Fruit fly (Drosophila melanogaster) whole organism, embryonic: ENCODE data around the gene scaf6.

Experiments
- Adf1 ChIP-seq: fragments of 200-800 bp; sonication (Bioruptor generic); IDR thresholded peaks from 2 replicates; pipeline ENCODE4 v1.3.6; 2022; ENCODE audit warnings: missing biosample characterization, missing genetic modification characterization
- Atf-2 ChIP-seq: fragments of 200-800 bp; sonication (Bioruptor generic); optimal IDR thresholded peaks from 2 replicates; lab custom pipeline; 2016; ENCODE audit warnings: missing biosample characterization, missing genetic modification characterization
- CG12391 ChIP-seq: fragments of 200-800 bp; sonication (Bioruptor generic); optimal IDR thresholded peaks from 3 replicates; lab custom pipeline; 2018; ENCODE audit warnings: missing biosample characterization, mild to moderate bottlenecking, missing genetic modification characterization, moderate library complexity
- CG12659 ChIP-seq: fragments of 200-800 bp; sonication (Bioruptor generic); optimal IDR thresholded peaks from 3 replicates; lab custom pipeline; 2017; ENCODE audit warnings: mild to moderate bottlenecking, missing biosample characterization, missing genetic modification reagents, missing genetic modification characterization
- CG13287 ChIP-seq: fragments of 200-800 bp; sonication (Bioruptor generic); IDR thresholded peaks from 2 replicates; pipeline ENCODE4 v1.3.6; 2022; ENCODE audit warnings: missing biosample characterization, missing genetic modification characterization; ENCODE audit not compliant: partially characterized antibody
- CG14050 ChIP-seq: fragments of 200-800 bp; sonication (Bioruptor generic); IDR thresholded peaks from 3 replicates; pipeline ENCODE4 v1.3.6; 2022; ENCODE audit warnings: missing biosample characterization, missing genetic modification characterization
- CG15073 ChIP-seq: fragments of 200-800 bp; sonication (Bioruptor generic); optimal IDR thresholded peaks from 2 replicates; lab custom pipeline; 2016; ENCODE audit warnings: missing biosample characterization, missing genetic modification characterization
- CG1647 ChIP-seq: fragments of 200-800 bp; sonication (Bioruptor generic); optimal IDR thresholded peaks from 3 replicates; lab custom pipeline; 2016; ENCODE audit warnings: missing biosample characterization, missing genetic modification characterization
- CG1792 ChIP-seq: fragments of 200-800 bp; sonication (Bioruptor generic); optimal IDR thresholded peaks from 2 replicates; lab custom pipeline; 2016; ENCODE audit warnings: missing biosample characterization, missing genetic modification characterization
- CG1832 ChIP-seq: fragments of 200-800 bp; sonication (Bioruptor generic); optimal IDR thresholded peaks from 2 replicates; lab custom pipeline; 2017; ENCODE audit warnings: missing biosample characterization, mild to moderate bottlenecking, missing genetic modification characterization, inconsistent platforms
- CG2129 ChIP-seq: fragments of 200-800 bp; sonication (Bioruptor generic); IDR thresholded peaks from 2 replicates; pipeline ENCODE4 v1.3.6; 2022; ENCODE audit warnings: missing biosample characterization, missing genetic modification characterization; ENCODE audit not compliant: partially characterized antibody
- CG5180 ChIP-seq: fragments of 200-800 bp; sonication (Bioruptor generic); optimal IDR thresholded peaks from 3 replicates; lab custom pipeline; 2017; ENCODE audit warnings: missing biosample characterization, missing genetic modification characterization, mild to moderate bottlenecking, moderate library complexity, missing genetic modification reagents
- CG8478 ChIP-seq: fragments of >200 bp; optimal IDR thresholded peaks from 2 replicates; lab custom pipeline; 2018
- CrebB ChIP-seq: fragments of 200-800 bp; sonication (Bioruptor generic); optimal IDR thresholded peaks from 3 replicates; lab custom pipeline; 2018; ENCODE audit warnings: missing biosample characterization, mild to moderate bottlenecking, missing genetic modification characterization
- Dll ChIP-seq: fragments of 200-800 bp; sonication (Bioruptor generic); IDR thresholded peaks from 4 replicates; pipeline ENCODE4 v1.3.6; 2022; ENCODE audit warnings: missing biosample characterization, missing genetic modification characterization; ENCODE audit not compliant: partially characterized antibody
- Dp ChIP-seq: fragments of 200-800 bp; sonication (Bioruptor generic); optimal IDR thresholded peaks from 2 replicates; lab custom pipeline; 2018; ENCODE audit warnings: missing biosample characterization, mild to moderate bottlenecking, missing genetic modification characterization, moderate library complexity
- E2f2 ChIP-seq: fragments of 200-800 bp; sonication (Bioruptor generic); IDR thresholded peaks from 2 replicates; pipeline ENCODE4 v1.3.6; 2022; ENCODE audit warnings: missing biosample characterization, missing genetic modification characterization
- Ets97D ChIP-seq: fragments of 200-800 bp; sonication (Bioruptor generic); optimal IDR thresholded peaks from 3 replicates; lab custom pipeline; 2016; ENCODE audit warnings: missing biosample characterization, missing genetic modification characterization
- HHEX ChIP-seq: fragments of 200-800 bp; sonication (Bioruptor generic); optimal IDR thresholded peaks from 3 replicates; lab custom pipeline; 2017; ENCODE audit warnings: missing biosample characterization, mild to moderate bottlenecking, missing genetic modification characterization, missing genetic modification reagents
- HLH3B ChIP-seq: fragments of 200-800 bp; sonication (Bioruptor generic); IDR thresholded peaks from 2 replicates; pipeline ENCODE4 v1.3.6; 2022; ENCODE audit warnings: missing biosample characterization, missing genetic modification characterization
- HmgZ ChIP-seq: fragments of 200-800 bp; sonication (Bioruptor generic); optimal IDR thresholded peaks from 2 replicates; lab custom pipeline; 2018; ENCODE audit warnings: missing biosample characterization, mild to moderate bottlenecking, missing genetic modification characterization
- Hr51 ChIP-seq, 2 experiments: fragments of 200-800 bp; sonication (Bioruptor generic); optimal IDR thresholded peaks; 2 replicates in 1 of 2; 3 replicates in 1 of 2; lab custom pipeline; 2016 to 2018; ENCODE audit warnings: missing biosample characterization in 2 of 2, missing genetic modification characterization in 2 of 2, mild to moderate bottlenecking in 1 of 2, moderate library complexity in 1 of 2
- Jarid2 ChIP-seq: fragments of 200-800 bp; sonication (Bioruptor generic); optimal IDR thresholded peaks from 3 replicates; lab custom pipeline; 2017; ENCODE audit warnings: mild to moderate bottlenecking, missing biosample characterization, missing genetic modification reagents, missing genetic modification characterization
- NC2β ChIP-seq: fragments of 200-800 bp; sonication (Bioruptor generic); optimal IDR thresholded peaks from 2 replicates; lab custom pipeline; 2016; ENCODE audit warnings: missing biosample characterization, missing genetic modification characterization
- ase ChIP-seq: fragments of 200-800 bp; sonication (Bioruptor generic); IDR thresholded peaks from 3 replicates; pipeline ENCODE4 v1.3.6; 2022; ENCODE audit warnings: missing biosample characterization, missing genetic modification characterization
- bab2 ChIP-seq: fragments of 200-800 bp; sonication (Bioruptor generic); optimal IDR thresholded peaks from 2 replicates; lab custom pipeline; 2016; ENCODE audit warnings: missing biosample characterization, missing genetic modification characterization
- chinmo ChIP-seq: fragments of 200-800 bp; sonication (Bioruptor generic); IDR thresholded peaks from 4 replicates; pipeline ENCODE4 v1.3.6; 2022; ENCODE audit warnings: missing biosample characterization, missing genetic modification characterization; ENCODE audit not compliant: partially characterized antibody
- dmrt99B ChIP-seq: fragments of 200-800 bp; sonication (Bioruptor generic); optimal IDR thresholded peaks from 2 replicates; lab custom pipeline; 2018; ENCODE audit warnings: missing biosample characterization, mild to moderate bottlenecking, missing genetic modification characterization, moderate library complexity
- ewg ChIP-seq: fragments of 200-800 bp; sonication (Bioruptor generic); optimal IDR thresholded peaks from 3 replicates; lab custom pipeline; 2017; ENCODE audit warnings: mild to moderate bottlenecking, missing biosample characterization, missing genetic modification reagents, missing genetic modification characterization
- gfzf ChIP-seq: fragments of 200-800 bp; sonication (Bioruptor generic); optimal IDR thresholded peaks from 2 replicates; lab custom pipeline; 2016; ENCODE audit warnings: missing biosample characterization, mild to moderate bottlenecking, missing genetic modification characterization, moderate library complexity
- grau ChIP-seq: fragments of 200-800 bp; optimal IDR thresholded peaks from 3 replicates; lab custom pipeline; 2019; ENCODE audit warnings: missing biosample characterization, mild to moderate bottlenecking, missing genetic modification characterization, moderate library complexity
- gsb-n ChIP-seq: fragments of 200-800 bp; sonication (Bioruptor generic); optimal IDR thresholded peaks from 3 replicates; lab custom pipeline; 2018; ENCODE audit warnings: missing biosample characterization, mild to moderate bottlenecking, missing genetic modification characterization
- hbn ChIP-seq: fragments of 200-800 bp; sonication (Bioruptor generic); IDR thresholded peaks from 2 replicates; pipeline ENCODE4 v1.3.6; 2022; ENCODE audit warnings: missing biosample characterization, missing genetic modification characterization; ENCODE audit not compliant: partially characterized antibody
- her ChIP-seq: fragments of 200-800 bp; sonication (Bioruptor generic); optimal IDR thresholded peaks from 2 replicates; lab custom pipeline; 2016; ENCODE audit warnings: missing biosample characterization, missing genetic modification characterization
- hkb ChIP-seq, 2 experiments: fragments of 200-800 bp in 1 of 2; fragments of >200 bp in 1 of 2; sonication (Bioruptor generic) in 1 of 2; IDR thresholded peaks in 1 of 2; optimal IDR thresholded peaks in 1 of 2; 2 replicates each; pipeline versions ENCODE4 v1.3.6 to Lab custom; 2017 to 2022; ENCODE audit warnings: missing biosample characterization in 1 of 2, missing genetic modification characterization in 1 of 2
- insv ChIP-seq, 2 experiments: fragments of 200-800 bp; sonication (Bioruptor generic); optimal IDR thresholded peaks; 3 replicates each; lab custom pipeline; 2016 to 2018; ENCODE audit warnings: missing biosample characterization in 2 of 2, missing genetic modification characterization in 2 of 2
- inv ChIP-seq: fragments of 200-800 bp; sonication (Bioruptor generic); IDR thresholded peaks from 2 replicates; pipeline ENCODE4 v1.3.6; 2022; ENCODE audit warnings: missing biosample characterization, missing genetic modification characterization; ENCODE audit not compliant: partially characterized antibody
- jumu ChIP-seq: fragments of 200-800 bp; sonication (Bioruptor generic); optimal IDR thresholded peaks from 3 replicates; lab custom pipeline; 2016; ENCODE audit warnings: missing biosample characterization, missing genetic modification characterization
- knrl ChIP-seq: fragments of 200-800 bp; sonication (Bioruptor generic); IDR thresholded peaks from 3 replicates; pipeline ENCODE4 v1.3.6; 2022; ENCODE audit warnings: missing biosample characterization, missing genetic modification characterization; ENCODE audit not compliant: partially characterized antibody
- mirr ChIP-seq: fragments of 200-800 bp; sonication (Bioruptor generic); optimal IDR thresholded peaks from 3 replicates; lab custom pipeline; 2018; ENCODE audit warnings: missing biosample characterization, mild to moderate bottlenecking, missing genetic modification characterization
- pzg ChIP-seq: fragments of 200-800 bp; sonication (Bioruptor generic); optimal IDR thresholded peaks from 3 replicates; lab custom pipeline; 2018; ENCODE audit warnings: missing biosample characterization, mild to moderate bottlenecking, missing genetic modification characterization, moderate library complexity
- ranshi ChIP-seq: fragments of 200-800 bp; sonication (Bioruptor generic); IDR thresholded peaks from 2 replicates; pipeline ENCODE4 v1.3.6; 2022; ENCODE audit warnings: missing biosample characterization, missing genetic modification characterization
- repo ChIP-seq: fragments of 200-800 bp; sonication (Bioruptor generic); optimal IDR thresholded peaks from 2 replicates; lab custom pipeline; 2016; ENCODE audit warnings: missing biosample characterization, missing genetic modification characterization
- scrt ChIP-seq: fragments of 200-800 bp; sonication (Bioruptor generic); optimal IDR thresholded peaks from 2 replicates; lab custom pipeline; 2018; ENCODE audit warnings: missing biosample characterization, mild to moderate bottlenecking, missing genetic modification characterization, moderate library complexity
- so ChIP-seq: fragments of 200-800 bp; sonication (Bioruptor generic); IDR thresholded peaks from 3 replicates; pipeline ENCODE4 v1.3.6; 2022; ENCODE audit warnings: missing biosample characterization, missing genetic modification characterization
- tin ChIP-seq: fragments of 200-800 bp; sonication (Bioruptor generic); optimal IDR thresholded peaks from 3 replicates; lab custom pipeline; 2016; ENCODE audit warnings: missing biosample characterization, missing genetic modification characterization
- trem ChIP-seq: fragments of 200-800 bp; optimal IDR thresholded peaks from 3 replicates; lab custom pipeline; 2019; ENCODE audit warnings: missing biosample characterization, mild to moderate bottlenecking, missing genetic modification characterization, moderate library complexity
- unc-4 ChIP-seq: fragments of 200-800 bp; sonication (Bioruptor generic); IDR thresholded peaks from 2 replicates; pipeline ENCODE4 v1.3.6; 2022; ENCODE audit warnings: missing biosample characterization, missing genetic modification characterization; ENCODE audit not compliant: partially characterized antibody
- vnd ChIP-seq: fragments of 200-800 bp; sonication (Bioruptor generic); IDR thresholded peaks from 3 replicates; pipeline ENCODE4 v1.3.6; 2022; ENCODE audit warnings: missing biosample characterization, missing genetic modification characterization; ENCODE audit not compliant: partially characterized antibody

scaf6 gene

DNA sequence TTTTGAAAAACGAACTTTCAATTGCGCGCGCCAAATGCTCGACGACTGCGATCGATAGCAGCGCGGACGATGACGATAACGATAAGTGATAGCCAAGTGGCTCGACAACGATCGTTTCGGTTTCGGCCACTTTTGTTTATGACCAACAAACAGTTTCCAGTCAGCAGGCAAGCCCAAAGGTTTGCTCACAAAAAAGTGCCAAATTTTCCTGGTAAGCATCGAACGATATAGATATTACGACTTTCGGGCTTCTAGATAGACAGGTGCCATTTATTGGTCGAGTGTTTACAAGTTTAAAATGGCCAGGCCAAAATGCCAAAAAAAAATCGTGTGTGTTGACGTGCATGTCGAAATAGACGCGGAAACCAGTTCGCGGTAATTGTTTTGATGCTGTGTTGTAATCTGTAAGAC is 13.1 kb upstream of the scaf6 start, which contains the start of gene CG7724 (continued):
- TF ChIP-seq Ets97D (peak; percentile 2), insv (GFP tag; optimal IDR thresholded peaks at IDR 0.05; lab: Kevin White, UChicago) (no peak), E2f2 (peak; percentile 93), CG1832 (GFP tag; lab: Kevin White, UChicago) (no peak), CG1647 (GFP tag; lab: Kevin White, UChicago) (no peak), vnd (GFP tag; lab: Robert Waterston, UW) (peak; percentile 80; the same call in 2 of the 3 replicates), CG14050 (no peak), CG12391 (tag; lab: Kevin White, UChicago) (no peak), gsb-n (no peak), dmrt99B (peak; percentile 4), Dp (GFP tag; lab: Kevin White, UChicago) (peak; percentile 87), scrt (GFP tag; lab: Kevin White, UChicago) (no peak), ase (peak; percentile 16; the same call in 1 of the 3 replicates), HHEX (GFP tag; lab: Kevin White, UChicago) (no peak), Hr51 (GFP tag; optimal IDR thresholded peaks at IDR 0.05; lab: Kevin White, UChicago) (no peak), hkb (optimal IDR thresholded peaks at IDR 0.05; lab: Kevin White, UChicago) (no peak), hkb (GFP tag; IDR thresholded peaks at IDR 0.05; lab: Robert Waterston, UW) (0 out of 2 replicates have a peak, but pooled peaks have one; percentile 27), CG5180 (GFP tag; lab: Kevin White, UChicago) (peak; percentile 1), NC2β (GFP tag; lab: Kevin White, UChicago) (no peak), inv (GFP tag; lab: Robert Waterston, UW) (peak; percentile 43), so (GFP tag; lab: Robert Waterston, UW) (no peak), her (GFP tag; lab: Kevin White, UChicago) (peak; percentile 26), mirr (peak; percentile 15), pzg (GFP tag; lab: Kevin White, UChicago) (peak; percentile 31), knrl (GFP tag; lab: Robert Waterston, UW) (peak; percentile 45; the same call in 2 of the 3 replicates), ranshi (GFP tag; lab: Robert Waterston, UW) (no peak), bab2 (no peak), gfzf (GFP tag; lab: Kevin White, UChicago) (peak; percentile 6), grau (tag; lab: Kevin White, UChicago) (peak; percentile 4), chinmo (peak; percentile 71; the same call in 3 of the 4 replicates), CG1792 (no peak), Adf1 (GFP tag; lab: Robert Waterston, UW) (no peak; the same call in 1 of the 2 replicates), repo (GFP tag; lab: Kevin White, UChicago) (peak; percentile 10), Jarid2 (peak; percentile 31), Dll (GFP tag; lab: Robert Waterston, UW) (peak; percentile 83), CG13287 (GFP tag; lab: Robert Waterston, UW) (peak; percentile 86), CG15073 (GFP tag; lab: Kevin White, UChicago) (no peak), Atf-2 (GFP tag; lab: Kevin White, UChicago) (no peak), jumu (GFP tag; lab: Kevin White, UChicago) (no peak), HmgZ (tag; lab: Kevin White, UChicago) (peak; percentile 35), CG2129 (GFP tag; lab: Robert Waterston, UW) (0 out of 2 replicates have a peak, but pooled peaks have one; percentile 31), unc-4 (peak; percentile 63), HLH3B (GFP tag; lab: Robert Waterston, UW) (no peak), tin (GFP tag; lab: Kevin White, UChicago) (no peak), hbn (GFP tag; lab: Robert Waterston, UW) (peak; percentile 74), CrebB (no peak), CG12659 (peak; percentile 33), ewg (no peak), CG8478 (no peak), trem (tag; lab: Kevin White, UChicago) (peak; percentile 18)
